Fruit fly (Drosophila melanogaster): ENCODE measurements around the gene Tim9a.
A peak's percentile ranks its signal among the peaks of the same experiment; 100 is the strongest.

Tim9a gene

dm6 chrX:13384583-13385342 is at the start of gene Tim9a, which contains the start of gene Rbp1-like (continued):
- TF ChIP-seq pros (GFP tag; optimal IDR thresholded peaks at IDR 0.05) (no peak), CG1602 (GFP tag; optimal IDR thresholded peaks at IDR 0.05) (peak; percentile 16), bcd (GFP tag; optimal IDR thresholded peaks at IDR 0.05) (peak; percentile 35), CG3995 (GFP tag; optimal IDR thresholded peaks at IDR 0.05) (peak; percentile 74), CG13123 (GFP tag; optimal IDR thresholded peaks at IDR 0.05) (no peak), CG9817 (tag; optimal IDR thresholded peaks at IDR 0.05) (peak; percentile 5), mam (GFP tag; optimal IDR thresholded peaks at IDR 0.05) (peak; percentile 6), CG12236 (GFP tag; optimal IDR thresholded peaks at IDR 0.05) (no peak), Oli (tag; optimal IDR thresholded peaks at IDR 0.05) (no peak), Tbp (GFP tag; optimal IDR thresholded peaks at IDR 0.05) (peak; percentile 34), CG10543 (GFP tag; optimal IDR thresholded peaks at IDR 0.05) (peak; percentile 61), amos (GFP tag; IDR thresholded peaks at IDR 0.05; ENCODE audit: partially characterized antibody) (peak; percentile 61), NK7.1 (GFP tag; optimal IDR thresholded peaks at IDR 0.05) (no peak), Deaf1 (tag; optimal IDR thresholded peaks at IDR 0.05) (peak; percentile 9), CG1603 (tag; optimal IDR thresholded peaks at IDR 0.05) (peak; percentile 16), disco-r (GFP tag; optimal IDR thresholded peaks at IDR 0.05) (no peak), kay (GFP tag; optimal IDR thresholded peaks at IDR 0.05) (no peak), pb (GFP tag; optimal IDR thresholded peaks at IDR 0.05) (no peak), ssp (GFP tag; IDR thresholded peaks at IDR 0.05) (peak; percentile 42; the same call in 1 of the 2 replicates), CoRest (tag; optimal IDR thresholded peaks at IDR 0.05) (peak; percentile 56), CG8765 (GFP tag; IDR thresholded peaks at IDR 0.05) (no peak), Abd-B (GFP tag; optimal IDR thresholded peaks at IDR 0.05) (peak; percentile 19), otp (GFP tag; IDR thresholded peaks at IDR 0.05) (no peak), Chrac-16 (GFP tag; optimal IDR thresholded peaks at IDR 0.05) (peak; percentile 4), pzg (GFP tag; optimal IDR thresholded peaks at IDR 0.05) (peak; percentile 49), CG2875 (GFP tag; optimal IDR thresholded peaks at IDR 0.05) (no peak), CG7556 (GFP tag; optimal IDR thresholded peaks at IDR 0.05) (peak; percentile 41), usp (GFP tag; optimal IDR thresholded peaks at IDR 0.05) (no peak), zfh1 (GFP tag; IDR thresholded peaks at IDR 0.05) (no peak), Atf6 (GFP tag; IDR thresholded peaks at IDR 0.05) (no peak), caup (GFP tag; optimal IDR thresholded peaks at IDR 0.05; ENCODE audit: severe bottlenecking) (peak; percentile 37), zen2 (GFP tag; IDR thresholded peaks at IDR 0.05; ENCODE audit: partially characterized antibody) (0 out of 3 replicates have a peak, but pooled peaks have one; percentile 32), az2 (GFP tag; optimal IDR thresholded peaks at IDR 0.05) (no peak), CG10979 (tag; optimal IDR thresholded peaks at IDR 0.05) (peak; percentile 15), CG13775 (GFP tag; optimal IDR thresholded peaks at IDR 0.05) (peak; percentile 41), nerfin-2 (GFP tag; IDR thresholded peaks at IDR 0.05; ENCODE audit: partially characterized antibody) (peak; percentile 56; the same call in 1 of the 2 replicates), Scr (GFP tag; IDR thresholded peaks at IDR 0.05; ENCODE audit: partially characterized antibody) (peak; percentile 86), CG31441 (GFP tag; IDR thresholded peaks at IDR 0.05) (peak; percentile 37; the same call in 1 of the 2 replicates), CG12769 (tag; optimal IDR thresholded peaks at IDR 0.05) (no peak), sug (tag; optimal IDR thresholded peaks at IDR 0.05) (peak; percentile 70), CG33557 (GFP tag; optimal IDR thresholded peaks at IDR 0.05) (peak; percentile 17), Ets97D (GFP tag; optimal IDR thresholded peaks at IDR 0.05) (peak; percentile 36), Hr51 (GFP tag; optimal IDR thresholded peaks at IDR 0.05) (peak in 1 of 2 experiments; percentile 41), CG4820 (GFP tag; optimal IDR thresholded peaks at IDR 0.05) (peak; percentile 18), tna (GFP tag; IDR thresholded peaks at IDR 0.05; ENCODE audit: partially characterized antibody) (peak; percentile 43; the same call in 1 of the 2 replicates), lilli (GFP tag; optimal IDR thresholded peaks at IDR 0.05) (peak; percentile 11), Hr39 (optimal IDR thresholded peaks at IDR 0.05) (no peak), dmrt99B (tag; optimal IDR thresholded peaks at IDR 0.05) (peak; percentile 19), Hsf (GFP tag; optimal IDR thresholded peaks at IDR 0.05) (peak; percentile 9)
